Worm (Caenorhabditis elegans): ENCODE results near the gene C44B11.4.

DNA sequence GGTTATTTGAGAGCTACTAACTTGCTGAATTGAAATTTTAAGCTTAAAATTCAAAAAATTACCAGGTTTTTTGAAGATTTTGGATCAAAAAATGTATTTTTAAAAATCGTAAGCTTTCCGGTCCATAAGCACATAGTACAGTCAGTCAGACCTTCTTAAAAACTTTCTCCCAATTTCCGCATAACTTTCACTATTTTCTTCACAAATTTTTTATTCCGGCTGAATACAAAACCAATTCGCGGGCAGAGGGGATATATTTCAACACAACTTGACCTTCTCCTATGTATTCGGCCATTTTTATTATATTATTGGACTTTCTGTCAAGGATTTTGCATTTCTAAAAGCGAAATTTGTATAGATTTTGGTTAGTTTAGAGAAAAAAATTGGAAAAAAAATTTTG lies 16.9 kb upstream of the C44B11.4 start:
- no peak for TF ChIP-seq nhr-11 (tag; optimal IDR thresholded peaks at IDR 0.05)
- TF ChIP-seq lin-15B (tag; optimal IDR thresholded peaks at IDR 0.05), result no peak
- no peak for TF ChIP-seq jun-1 (tag; optimal IDR thresholded peaks at IDR 0.05)
- no peak for TF ChIP-seq snpc-4 (tag; optimal IDR thresholded peaks at IDR 0.05)
- no peak for TF ChIP-seq unc-30 (tag; optimal IDR thresholded peaks at IDR 0.05)
- no peak for TF ChIP-seq unc-86 (tag; optimal IDR thresholded peaks at IDR 0.05)
- TF ChIP-seq ama-1 (optimal IDR thresholded peaks at IDR 0.05), result no peak
- TF ChIP-seq zag-1 (tag; optimal IDR thresholded peaks at IDR 0.05), result no peak
- no peak for TF ChIP-seq unc-62 (GFP tag; optimal IDR thresholded peaks at IDR 0.05)
- TF ChIP-seq ceh-82 (tag; optimal IDR thresholded peaks at IDR 0.05), result no peak
